Worm (Caenorhabditis elegans) whole organism, mixed stage, embryonic: ENCODE results near the gene str-263.

Experiments
- M03D4.4 ChIP-seq: sonication (generic microtip); optimal IDR thresholded peaks from 2 replicates; lab custom pipeline; 2017; ENCODE audit warnings: mild to moderate bottlenecking, missing genetic modification characterization, missing compliant biosample characterization
- bed-3 ChIP-seq: fragments of 200-800 bp; sonication (Bioruptor generic); optimal IDR thresholded peaks from 3 replicates; lab custom pipeline; 2018; ENCODE audit warnings: mild to moderate bottlenecking, missing genetic modification characterization, moderate library complexity, missing compliant biosample characterization
- blmp-1 ChIP-seq: fragments of 150-350 bp; optimal IDR thresholded peaks from 2 replicates; lab custom pipeline; 2014; ENCODE audit warnings: missing biosample characterization, missing genetic modification characterization
- ceh-39 ChIP-seq: fragments of 150-350 bp; optimal IDR thresholded peaks from 2 replicates; lab custom pipeline; 2014; ENCODE audit warnings: missing biosample characterization, missing genetic modification characterization
- ceh-83 ChIP-seq: fragments of 200-800 bp; sonication (Bioruptor generic); optimal IDR thresholded peaks from 2 replicates; lab custom pipeline; 2018; ENCODE audit warnings: mild to moderate bottlenecking, missing genetic modification characterization, missing compliant biosample characterization
- ces-1 ChIP-seq: fragments of 150-350 bp; optimal IDR thresholded peaks from 2 replicates; lab custom pipeline; 2014; ENCODE audit warnings: missing biosample characterization, missing genetic modification reagents, missing genetic modification characterization
- cnd-1 ChIP-seq: fragments of 200-800 bp; sonication (Bioruptor generic); optimal IDR thresholded peaks from 2 replicates; lab custom pipeline; 2018; ENCODE audit warnings: mild to moderate bottlenecking, missing genetic modification characterization, missing compliant biosample characterization
- drap-1 ChIP-seq: fragments of 200-800 bp; sonication (Bioruptor generic); optimal IDR thresholded peaks from 3 replicates; lab custom pipeline; 2018; ENCODE audit warnings: mild to moderate bottlenecking, missing genetic modification characterization, missing compliant biosample characterization
- elt-1 ChIP-seq: sonication (generic microtip); optimal IDR thresholded peaks from 2 replicates; lab custom pipeline; 2017; ENCODE audit warnings: missing genetic modification characterization, mild to moderate bottlenecking, missing compliant biosample characterization, antibody characterized with exemption, moderate library complexity, borderline replicate concordance; ENCODE audit not compliant: insufficient read depth
- elt-3 ChIP-seq: fragments of 150-350 bp; optimal IDR thresholded peaks from 2 replicates; lab custom pipeline; 2014; ENCODE audit warnings: missing biosample characterization, missing genetic modification characterization
- flh-1 ChIP-seq: fragments of 200-800 bp; sonication (Bioruptor generic); optimal IDR thresholded peaks from 2 replicates; lab custom pipeline; 2018; ENCODE audit warnings: mild to moderate bottlenecking, missing genetic modification characterization, moderate library complexity, missing compliant biosample characterization
- ham-2 ChIP-seq: fragments of 200-800 bp; sonication (Bioruptor generic); optimal IDR thresholded peaks from 2 replicates; lab custom pipeline; 2018; ENCODE audit warnings: mild to moderate bottlenecking, missing genetic modification characterization, missing compliant biosample characterization
- hlh-1 ChIP-seq: fragments of 150-350 bp; optimal IDR thresholded peaks from 2 replicates; lab custom pipeline; 2014; ENCODE audit warnings: missing biosample characterization, missing genetic modification reagents, missing genetic modification characterization
- lin-13 ChIP-seq: fragments of 150-350 bp; optimal IDR thresholded peaks from 2 replicates; lab custom pipeline; 2014; ENCODE audit warnings: missing biosample characterization, missing genetic modification characterization
- lin-32 ChIP-seq: fragments of 200-800 bp; sonication (Bioruptor generic); optimal IDR thresholded peaks from 2 replicates; lab custom pipeline; 2018; ENCODE audit warnings: mild to moderate bottlenecking, missing genetic modification characterization, missing compliant biosample characterization
- lsy-2 ChIP-seq: fragments of 150-350 bp; optimal IDR thresholded peaks from 2 replicates; lab custom pipeline; 2014; ENCODE audit warnings: missing biosample characterization, missing genetic modification characterization
- mep-1 ChIP-seq: fragments of 150-350 bp; optimal IDR thresholded peaks from 2 replicates; lab custom pipeline; 2017; ENCODE audit warnings: missing biosample characterization, missing genetic modification reagents, missing genetic modification characterization, inconsistent platforms
- nhr-12 ChIP-seq: fragments of 150-350 bp; optimal IDR thresholded peaks from 2 replicates; lab custom pipeline; 2014; ENCODE audit warnings: missing biosample characterization, missing genetic modification characterization
- nhr-237 ChIP-seq: fragments of 150-350 bp; optimal IDR thresholded peaks from 2 replicates; lab custom pipeline; 2014; ENCODE audit warnings: missing biosample characterization, missing genetic modification characterization
- pha-4 ChIP-seq: fragments of 150-350 bp; optimal IDR thresholded peaks from 2 replicates; lab custom pipeline; 2018; ENCODE audit warnings: missing biosample characterization, missing genetic modification reagents, missing genetic modification characterization
- sem-2 ChIP-seq: fragments of 200-800 bp; sonication (Bioruptor generic); optimal IDR thresholded peaks from 2 replicates; lab custom pipeline; 2018; ENCODE audit warnings: mild to moderate bottlenecking, missing genetic modification characterization, missing compliant biosample characterization
- sptf-1 ChIP-seq: sonication (generic microtip); optimal IDR thresholded peaks from 2 replicates; lab custom pipeline; 2017; ENCODE audit warnings: mild to moderate bottlenecking, missing genetic modification characterization, moderate library complexity, missing compliant biosample characterization
- tbx-8 ChIP-seq: fragments of 200-800 bp; sonication (Bioruptor generic); optimal IDR thresholded peaks from 2 replicates; lab custom pipeline; 2018; ENCODE audit warnings: mild to moderate bottlenecking, missing genetic modification characterization, moderate library complexity, missing compliant biosample characterization
- unc-120 ChIP-seq: sonication (generic microtip); optimal IDR thresholded peaks from 2 replicates; lab custom pipeline; 2017; ENCODE audit warnings: missing genetic modification characterization, missing compliant biosample characterization; ENCODE audit not compliant: poor library complexity, severe bottlenecking
- unc-39 ChIP-seq: fragments of 150-350 bp; optimal IDR thresholded peaks from 2 replicates; lab custom pipeline; 2014; ENCODE audit warnings: missing biosample characterization, missing genetic modification characterization
- unc-62 ChIP-seq: fragments of 150-350 bp; optimal IDR thresholded peaks from 2 replicates; lab custom pipeline; 2014; ENCODE audit warnings: missing biosample characterization, missing genetic modification reagents, missing genetic modification characterization
- zip-8 ChIP-seq: fragments of 150-350 bp; optimal IDR thresholded peaks from 2 replicates; lab custom pipeline; 2014; ENCODE audit warnings: missing biosample characterization, missing genetic modification characterization
- ztf-11 ChIP-seq: fragments of 150-350 bp; optimal IDR thresholded peaks from 2 replicates; lab custom pipeline; 2014; ENCODE audit warnings: missing biosample characterization, missing genetic modification characterization

Gene str-263

DNA sequence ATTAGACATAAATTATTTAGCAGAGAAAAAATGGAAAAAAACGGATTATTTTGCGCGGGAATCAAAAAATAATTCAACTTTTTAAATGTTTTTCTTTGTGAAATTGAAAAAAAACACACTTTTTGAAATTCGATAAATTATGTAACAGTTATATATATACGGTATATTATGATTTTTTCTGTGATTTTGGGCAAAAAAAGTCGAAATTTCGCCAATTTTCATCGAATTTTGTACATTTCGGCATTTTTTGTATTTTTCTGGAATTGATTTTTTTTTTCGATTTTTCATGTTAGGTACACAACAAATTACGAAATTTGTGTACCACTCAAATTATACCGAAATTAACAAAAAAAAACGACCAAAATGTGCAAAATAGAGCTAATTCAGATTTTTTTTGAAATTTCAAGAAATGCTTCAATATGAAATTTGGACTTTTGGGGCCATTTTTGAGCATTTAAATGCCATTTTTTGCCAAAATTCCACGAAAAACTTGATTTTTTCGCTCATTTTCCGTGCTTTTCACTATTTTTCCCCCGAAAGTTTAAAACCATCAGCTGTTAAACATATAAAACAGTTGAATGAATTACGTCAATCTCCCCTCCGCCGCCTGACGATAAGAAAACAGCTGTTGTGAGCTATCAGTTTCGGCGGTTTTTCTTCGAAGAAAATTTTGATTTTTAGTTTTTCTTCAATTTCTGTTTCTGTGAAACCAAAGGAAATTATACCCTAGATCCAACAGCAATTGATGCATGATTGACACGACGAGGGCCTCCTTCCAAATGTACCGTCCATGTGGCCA, 45.5 kb downstream of the str-263 start:
- peak; percentile 91 for TF ChIP-seq hlh-1 (tag; lab: Kevin White, UChicago)
- no peak for TF ChIP-seq blmp-1 (tag; lab: Kevin White, UChicago)

DNA sequence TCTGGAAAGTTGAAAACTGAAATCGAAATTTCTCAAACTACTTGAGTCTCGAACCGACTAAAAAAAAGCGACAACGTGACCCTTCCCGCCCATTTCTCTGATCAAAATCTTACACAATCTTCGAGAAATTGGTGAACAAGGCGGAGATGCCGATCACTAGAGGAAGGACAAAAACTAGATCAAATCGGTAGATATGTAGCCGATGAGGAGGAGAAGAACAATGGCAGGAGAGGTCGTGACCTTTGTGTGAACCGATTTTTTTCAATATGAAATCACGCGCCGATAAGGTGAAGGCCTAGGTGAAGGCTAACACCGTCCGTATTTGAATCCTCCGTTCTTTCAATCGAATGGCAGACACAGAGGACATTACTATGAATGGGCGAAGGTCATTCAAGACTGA, 48.0 kb downstream of the str-263 start:
- TF ChIP-seq ham-2 (GFP tag; lab: Kevin White, UChicago) (peak; percentile 43), unc-120 (tag; lab: Kevin White, UChicago) (no peak), blmp-1 (tag; lab: Kevin White, UChicago) (no peak), elt-1 (peak; percentile 94), ztf-11 (no peak), ceh-39 (no peak)

- TF ChIP-seq blmp-1 (tag; lab: Kevin White, UChicago) (no peak), sem-2 (no peak), lin-13 (no peak), lin-32 (GFP tag; lab: Kevin White, UChicago) (no peak), bed-3 (GFP tag; lab: Kevin White, UChicago) (no peak), elt-3 (tag; lab: Kevin White, UChicago) (no peak), tbx-8 (GFP tag; lab: Kevin White, UChicago) (no peak), zip-8 (tag; lab: Kevin White, UChicago) (no peak), M03D4.4 (tag; lab: Kevin White, UChicago) (no peak), ztf-11 (no peak), unc-39 (tag; lab: Kevin White, UChicago) (no peak), nhr-237 (tag; lab: Kevin White, UChicago) (no peak), ham-2 (GFP tag; lab: Kevin White, UChicago) (no peak), cnd-1 (tag; lab: Kevin White, UChicago) (no peak), ceh-39 (no peak), pha-4 (tag; lab: Kevin White, UChicago) (no peak)
Measured at ce11 chrV:15661580-15661979, 48.6 kb downstream of the str-263 start.

ce11 chrV:15664053-15664661, 51.2 kb downstream of the str-263 start:
- TF ChIP-seq hlh-1 (tag; lab: Kevin White, UChicago) (peak; percentile 9), ceh-83 (GFP tag; lab: Kevin White, UChicago) (no peak), elt-3 (tag; lab: Kevin White, UChicago) (no peak), lsy-2 (tag; lab: Kevin White, UChicago) (no peak), unc-62 (GFP tag; lab: Kevin White, UChicago) (peak; percentile 68), nhr-12 (tag; lab: Kevin White, UChicago) (no peak), nhr-237 (tag; lab: Kevin White, UChicago) (no peak), ces-1 (GFP tag; lab: Kevin White, UChicago) (no peak), lin-13 (no peak), lin-32 (GFP tag; lab: Kevin White, UChicago) (no peak), unc-39 (tag; lab: Kevin White, UChicago) (no peak), mep-1 (tag; lab: Kevin White, UChicago) (no peak), zip-8 (tag; lab: Kevin White, UChicago) (no peak), bed-3 (GFP tag; lab: Kevin White, UChicago) (no peak), ham-2 (GFP tag; lab: Kevin White, UChicago) (no peak), flh-1 (no peak), sptf-1 (no peak), drap-1 (no peak), elt-1 (peak; percentile 68)
- TF ChIP-seq, all 35 proteins: peak for 3
